Fruit fly (Drosophila melanogaster): ENCODE measurements around the gene Larp4B.

Gene Larp4B

dm6 chr3L:3276930-3277329, 52.3 kb downstream of the Larp4B start:
- TF ChIP-seq CG8301 (tag; optimal IDR thresholded peaks at IDR 0.05) (no peak), EcR (GFP tag; optimal IDR thresholded peaks at IDR 0.05) (peak; percentile 10), Pif1A (GFP tag; optimal IDR thresholded peaks at IDR 0.05) (no peak), CG4496 (GFP tag; IDR thresholded peaks at IDR 0.05) (no peak), Snoo (tag; optimal IDR thresholded peaks at IDR 0.05) (no peak), D1 (tag; optimal IDR thresholded peaks at IDR 0.05) (peak; percentile 53), rn (GFP tag; IDR thresholded peaks at IDR 0.05) (no peak)

- no peak for TF ChIP-seq CG8159 (tag; optimal IDR thresholded peaks at IDR 0.05)
- no peak for TF ChIP-seq CG10348 (GFP tag; IDR thresholded peaks at IDR 0.05)
- no peak for TF ChIP-seq CG12605 (GFP tag; IDR thresholded peaks at IDR 0.05)
- TF ChIP-seq CG32121 (GFP tag; IDR thresholded peaks at IDR 0.05) = no peak
- no peak for TF ChIP-seq EcR (GFP tag; optimal IDR thresholded peaks at IDR 0.05)
- no peak for TF ChIP-seq CG14655 (GFP tag; optimal IDR thresholded peaks at IDR 0.05)
- no peak for TF ChIP-seq CG4496 (GFP tag; IDR thresholded peaks at IDR 0.05)
- no peak for TF ChIP-seq gl (tag; optimal IDR thresholded peaks at IDR 0.05)
Measured at dm6 chr3L:3279930-3280329, 55.3 kb downstream of the Larp4B start, which contains the start of gene CG12017. CG12017 (plus strand) TSS chr3L:3280239.

dm6 chr3L:3283264-3283663, 58.6 kb downstream of the Larp4B start:
- TF ChIP-seq CG14655 (GFP tag; optimal IDR thresholded peaks at IDR 0.05) (no peak), CG8301 (tag; optimal IDR thresholded peaks at IDR 0.05) (peak; percentile 15), CG9948 (tag; optimal IDR thresholded peaks at IDR 0.05) (no peak)

- TF ChIP-seq fd96Ca (GFP tag; IDR thresholded peaks at IDR 0.05) (no peak), D1 (tag; optimal IDR thresholded peaks at IDR 0.05) (no peak), CG32121 (GFP tag; IDR thresholded peaks at IDR 0.05) (no peak), CG15710 (tag; optimal IDR thresholded peaks at IDR 0.05) (no peak), CG14655 (GFP tag; optimal IDR thresholded peaks at IDR 0.05) (peak; percentile 57), Pif1B (GFP tag; optimal IDR thresholded peaks at IDR 0.05) (no peak), Snoo (tag; optimal IDR thresholded peaks at IDR 0.05) (no peak), CG8301 (tag; optimal IDR thresholded peaks at IDR 0.05) (peak; percentile 25), EcR (GFP tag; optimal IDR thresholded peaks at IDR 0.05) (no peak), CG8159 (tag; optimal IDR thresholded peaks at IDR 0.05) (no peak), CG17806 (tag; optimal IDR thresholded peaks at IDR 0.05) (no peak), CG4496 (GFP tag; IDR thresholded peaks at IDR 0.05) (no peak), Ets98B (GFP tag; IDR thresholded peaks at IDR 0.05) (0 out of 2 replicates have a peak, but pooled peaks have one; percentile 34), CG12605 (GFP tag; IDR thresholded peaks at IDR 0.05) (no peak)
Measured at dm6 chr3L:3284900-3285299, 60.3 kb downstream of the Larp4B start.
